Worm (Caenorhabditis elegans): ENCODE measurements around the gene rig-3.

Gene rig-3

DNA sequence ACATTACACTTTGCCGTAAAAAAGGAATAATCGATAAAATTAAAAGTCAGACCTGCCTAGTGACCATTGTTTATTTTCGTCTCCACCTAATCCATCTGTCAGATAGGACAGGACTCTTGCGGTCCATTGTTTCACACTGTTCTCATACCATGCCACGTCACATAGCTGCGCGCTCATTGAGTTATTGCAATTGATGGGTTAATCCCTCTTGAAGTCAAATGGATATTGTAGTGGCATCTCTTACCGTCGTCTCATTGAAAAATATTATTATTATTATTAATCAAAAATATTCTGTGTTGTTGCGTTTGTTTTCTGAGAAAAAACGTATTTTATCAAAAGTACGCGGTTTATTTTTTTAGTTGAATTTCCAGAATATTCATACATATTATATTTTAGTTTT is 34.8 kb downstream of the rig-3 start:
- TF ChIP-seq nhr-43 (tag; optimal IDR thresholded peaks at IDR 0.05; ENCODE audit: poor library complexity, severe bottlenecking) = no peak
- no peak for TF ChIP-seq pha-4 (tag; optimal IDR thresholded peaks at IDR 0.05)
- no peak for TF ChIP-seq tbx-2 (tag; optimal IDR thresholded peaks at IDR 0.05)
- no peak for TF ChIP-seq nfya-1 (tag; optimal IDR thresholded peaks at IDR 0.05; ENCODE audit: insufficient read depth)
- no peak for TF ChIP-seq fkh-10 (GFP tag; optimal IDR thresholded peaks at IDR 0.05)
- TF ChIP-seq nhr-67 (tag; optimal IDR thresholded peaks at IDR 0.05) = no peak
- TF ChIP-seq nhr-237 (tag; optimal IDR thresholded peaks at IDR 0.05) = no peak
- TF ChIP-seq nhr-12 (tag; optimal IDR thresholded peaks at IDR 0.05) = no peak
- no peak for TF ChIP-seq zag-1 (tag; optimal IDR thresholded peaks at IDR 0.05)
- TF ChIP-seq aly-2 (tag; optimal IDR thresholded peaks at IDR 0.05) = no peak
- TF ChIP-seq unc-39 (tag; optimal IDR thresholded peaks at IDR 0.05) = no peak
- no peak for TF ChIP-seq ztf-11 (tag; optimal IDR thresholded peaks at IDR 0.05)
- TF ChIP-seq ceh-82 (tag; optimal IDR thresholded peaks at IDR 0.05) = no peak
- TF ChIP-seq daf-12 (tag; optimal IDR thresholded peaks at IDR 0.05) = no peak
- TF ChIP-seq nhr-76 (tag; optimal IDR thresholded peaks at IDR 0.05) = no peak
- no peak for TF ChIP-seq eor-1 (tag; optimal IDR thresholded peaks at IDR 0.05)
- no peak for TF ChIP-seq ZK546.5 (tag; optimal IDR thresholded peaks at IDR 0.05)
- no peak for TF ChIP-seq elt-1 (tag; optimal IDR thresholded peaks at IDR 0.05)
- no peak for TF ChIP-seq ama-1 (optimal IDR thresholded peaks at IDR 0.05)

ce11 chrX:6889374-6889773 is 36.0 kb downstream of the rig-3 start, which contains the start of gene unc-6:
TSS of gene unc-6 (plus strand) at chrX:6889674.
- no peak for TF ChIP-seq snpc-4 (tag; optimal IDR thresholded peaks at IDR 0.05)
- no peak for TF ChIP-seq hmg-11 (tag; optimal IDR thresholded peaks at IDR 0.05)
- TF ChIP-seq aly-2 (tag; optimal IDR thresholded peaks at IDR 0.05) = no peak
- no peak for TF ChIP-seq ceh-9 (tag; optimal IDR thresholded peaks at IDR 0.05)
- TF ChIP-seq ZK546.5 (tag; optimal IDR thresholded peaks at IDR 0.05) = no peak
- no peak for TF ChIP-seq ztf-11 (tag; optimal IDR thresholded peaks at IDR 0.05)

DNA sequence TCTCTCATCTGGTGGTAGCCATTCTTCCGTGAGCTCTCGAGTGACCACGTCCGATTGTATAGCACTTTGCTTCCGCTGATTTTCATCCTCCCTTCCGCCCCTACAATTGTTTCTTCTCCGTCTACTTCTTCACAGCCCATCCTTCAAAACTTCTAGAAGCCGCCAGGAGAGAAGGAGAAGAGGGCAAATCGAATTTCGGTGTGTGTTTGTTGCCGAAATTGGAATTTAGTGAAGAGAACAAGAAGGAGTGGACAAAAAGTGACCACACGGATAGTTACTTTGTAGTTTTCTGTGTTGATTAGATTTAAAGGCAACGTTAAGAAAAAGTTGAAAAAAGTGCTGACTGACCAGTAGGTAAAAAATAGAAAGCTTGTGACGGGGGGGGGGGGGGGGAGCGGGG is 39.7 kb downstream of the rig-3 start:
- TF ChIP-seq hmg-11 (tag; optimal IDR thresholded peaks at IDR 0.05) (no peak), zag-1 (tag; optimal IDR thresholded peaks at IDR 0.05) (no peak), mdl-1 (tag; optimal IDR thresholded peaks at IDR 0.05) (no peak), nhr-67 (tag; optimal IDR thresholded peaks at IDR 0.05) (no peak), nhr-25 (tag; optimal IDR thresholded peaks at IDR 0.05) (no peak), snpc-4 (tag; optimal IDR thresholded peaks at IDR 0.05) (no peak), elt-1 (tag; optimal IDR thresholded peaks at IDR 0.05) (no peak), egl-5 (tag; optimal IDR thresholded peaks at IDR 0.05) (no peak), lin-15B (tag; optimal IDR thresholded peaks at IDR 0.05) (no peak), ceh-16 (tag; optimal IDR thresholded peaks at IDR 0.05) (no peak), nhr-23 (tag; optimal IDR thresholded peaks at IDR 0.05) (no peak), fkh-10 (GFP tag; optimal IDR thresholded peaks at IDR 0.05) (no peak), lsy-12 (tag; optimal IDR thresholded peaks at IDR 0.05) (no peak), nhr-77 (tag; optimal IDR thresholded peaks at IDR 0.05) (no peak), jun-1 (tag; optimal IDR thresholded peaks at IDR 0.05) (no peak), ztf-11 (tag; optimal IDR thresholded peaks at IDR 0.05) (no peak), daf-12 (tag; optimal IDR thresholded peaks at IDR 0.05) (no peak), nhr-11 (tag; optimal IDR thresholded peaks at IDR 0.05) (no peak), ztf-4 (tag; optimal IDR thresholded peaks at IDR 0.05) (no peak), fkh-2 (tag; optimal IDR thresholded peaks at IDR 0.05) (no peak)

ce11 chrX:6894104-6894503 is 40.7 kb downstream of the rig-3 start:
- TF ChIP-seq lin-39 (tag; optimal IDR thresholded peaks at IDR 0.05) (peak; percentile 35), tbx-2 (tag; optimal IDR thresholded peaks at IDR 0.05) (no peak), ztf-4 (tag; optimal IDR thresholded peaks at IDR 0.05) (no peak), sea-2 (GFP tag; optimal IDR thresholded peaks at IDR 0.05) (no peak), ceh-9 (tag; optimal IDR thresholded peaks at IDR 0.05) (no peak), fkh-2 (tag; optimal IDR thresholded peaks at IDR 0.05) (no peak), elt-3 (tag; optimal IDR thresholded peaks at IDR 0.05) (no peak), elt-1 (tag; optimal IDR thresholded peaks at IDR 0.05) (peak; percentile 41), ceh-82 (tag; optimal IDR thresholded peaks at IDR 0.05) (no peak), egl-5 (tag; optimal IDR thresholded peaks at IDR 0.05) (peak; percentile 87), eor-1 (tag; optimal IDR thresholded peaks at IDR 0.05) (no peak), ZK546.5 (tag; optimal IDR thresholded peaks at IDR 0.05) (no peak)
